Worm (Caenorhabditis elegans) whole organism, L2 larva: ENCODE results near the gene C07D10.1.

Source experiments
- dmd-4 ChIP-seq: sonication (generic microtip); optimal IDR thresholded peaks from 2 replicates; lab custom pipeline; 2017; ENCODE audit warnings: missing biosample characterization, missing genetic modification characterization
- elt-3 ChIP-seq: sonication (generic microtip); optimal IDR thresholded peaks from 2 replicates; lab custom pipeline; 2017; ENCODE audit warnings: missing biosample characterization, missing genetic modification characterization
- nhr-25 ChIP-seq: fragments of 150-350 bp; sonication (generic microtip); optimal IDR thresholded peaks from 3 replicates; lab custom pipeline; 2014; ENCODE audit warnings: missing biosample characterization, missing genetic modification characterization
- unc-62 ChIP-seq: fragments of 150-350 bp; optimal IDR thresholded peaks from 2 replicates; lab custom pipeline; 2014; ENCODE audit warnings: missing biosample characterization, missing genetic modification reagents, missing genetic modification characterization

DNA sequence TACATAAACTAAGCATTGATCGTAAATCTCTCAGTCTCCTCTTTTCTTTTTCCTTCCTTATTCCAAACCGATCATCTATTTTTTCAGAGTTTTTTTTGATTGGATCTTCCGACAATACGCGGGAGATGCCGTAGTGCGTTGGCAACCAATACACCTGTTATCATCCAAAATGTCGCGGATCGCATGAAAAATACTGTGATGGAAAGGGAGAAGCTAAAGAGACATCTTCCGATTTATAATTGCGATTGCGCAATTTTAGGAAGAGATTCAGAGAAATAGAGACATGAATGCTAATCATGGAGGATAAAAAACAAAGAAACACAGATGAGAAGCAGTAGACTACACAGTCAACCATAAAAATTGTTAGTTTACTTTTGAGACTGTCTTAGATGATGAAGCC lies 7.6 kb downstream of the C07D10.1 start:
- TF ChIP-seq elt-3 (no peak), unc-62 (GFP tag; lab: Kevin White, UChicago) (no peak), dmd-4 (tag; lab: Kevin White, UChicago) (no peak), nhr-25 (tag; lab: Kevin White, UChicago) (no peak)
